Worm (Caenorhabditis elegans) whole organism, L4/young adult: ENCODE results near the gene H11L12.1.

ENCODE experiments used
- W03F9.2 ChIP-seq: fragments of 150-350 bp; optimal IDR thresholded peaks from 2 replicates; lab custom pipeline; 2014; ENCODE audit warnings: missing biosample characterization, missing genetic modification characterization
- dao-5 ChIP-seq: sonication (generic microtip); optimal IDR thresholded peaks from 2 replicates; lab custom pipeline; 2016; ENCODE audit warnings: missing genotype, missing genetic modification characterization, moderate library complexity, missing compliant biosample characterization
- him-1 ChIP-seq: sonication (generic microtip); optimal IDR thresholded peaks from 2 replicates; lab custom pipeline; 2016; ENCODE audit warnings: missing genotype, missing genetic modification reagents, missing genetic modification characterization, missing compliant biosample characterization

- TF ChIP-seq him-1 (tag; lab: Kevin White, UChicago), result no peak
- no peak for TF ChIP-seq dao-5
- no peak for TF ChIP-seq W03F9.2
Observed at ce11 chrX:17685959-17686358, 25.5 kb downstream of the H11L12.1 start.
